Worm (Caenorhabditis elegans): ENCODE results near the gene Y56A3A.7.

Gene Y56A3A.7

ce11 chrIII:11954150-11954549, 7.3 kb upstream of the Y56A3A.7 start:
- no peak for TF ChIP-seq hmg-20 (GFP tag; IDR thresholded peaks at IDR 0.05)
- no peak for TF ChIP-seq ztf-26 (tag; optimal IDR thresholded peaks at IDR 0.05)
- no peak for TF ChIP-seq ets-4 (GFP tag; optimal IDR thresholded peaks at IDR 0.05)
- TF ChIP-seq madf-3 (GFP tag; IDR thresholded peaks at IDR 0.05), result no peak
- TF ChIP-seq aptf-2 (GFP tag; conservative IDR thresholded peaks at IDR 0.05), result no peak
- TF ChIP-seq lin-54 (GFP tag; optimal IDR thresholded peaks at IDR 0.05), result no peak
- no peak for TF ChIP-seq egl-18 (GFP tag; IDR thresholded peaks at IDR 0.05)
- no peak for TF ChIP-seq aptf-3 (GFP tag; IDR thresholded peaks at IDR 0.05)
- TF ChIP-seq ZK185.1 (tag; optimal IDR thresholded peaks at IDR 0.05; ENCODE audit: poor library complexity, severe bottlenecking), result no peak
- no peak for TF ChIP-seq let-607 (tag; optimal IDR thresholded peaks at IDR 0.05)
- TF ChIP-seq F22D6.2 (tag; optimal IDR thresholded peaks at IDR 0.05), result no peak
- no peak for TF ChIP-seq tlf-1 (GFP tag; optimal IDR thresholded peaks at IDR 0.05)
- TF ChIP-seq attf-3 (GFP tag; conservative IDR thresholded peaks at IDR 0.05), result no peak
- no peak for TF ChIP-seq cebp-2 (GFP tag; IDR thresholded peaks at IDR 0.05)

DNA sequence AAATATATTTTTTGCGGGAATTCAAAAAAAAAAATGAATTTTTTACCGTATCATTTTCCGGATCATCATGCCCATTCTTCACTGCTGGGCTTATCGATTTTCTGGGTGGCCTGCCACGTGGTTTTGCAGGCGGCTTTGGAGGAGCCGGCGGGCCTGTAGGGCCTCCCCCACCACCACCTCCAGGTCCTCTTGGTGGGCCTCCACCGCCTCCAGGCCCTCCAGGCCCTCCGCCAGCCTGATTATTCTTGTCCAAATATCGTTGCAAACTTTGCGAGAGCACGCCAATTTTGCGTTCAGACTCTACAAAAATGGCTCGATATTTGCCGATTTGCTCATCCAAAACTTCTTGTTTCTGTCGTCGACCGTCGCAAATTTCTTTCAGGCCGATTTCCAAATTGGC, 4.3 kb upstream of the Y56A3A.7 start:
- no peak for TF ChIP-seq hmg-1.2 (GFP tag; IDR thresholded peaks at IDR 0.05)
- peak; percentile 79; the same call in 1 of the 2 replicates for TF ChIP-seq egrh-3 (GFP tag; IDR thresholded peaks at IDR 0.05)
- no peak for TF ChIP-seq F55B11.4 (tag; optimal IDR thresholded peaks at IDR 0.05; ENCODE audit: borderline replicate concordance, insufficient read depth)
- no peak for TF ChIP-seq die-1 (tag; optimal IDR thresholded peaks at IDR 0.05)
- no peak for TF ChIP-seq C17E4.6 (GFP tag; IDR thresholded peaks at IDR 0.05)
- TF ChIP-seq nfyb-1 (GFP tag; IDR thresholded peaks at IDR 0.05), result 0 out of 2 replicates have a peak, but pooled peaks have one; percentile 21
- 0 out of 2 replicates have a peak, but pooled peaks have one; percentile 54 for TF ChIP-seq F37B4.10 (GFP tag; IDR thresholded peaks at IDR 0.05)
- no peak for TF ChIP-seq unc-130 (GFP tag; optimal IDR thresholded peaks at IDR 0.05)
- TF ChIP-seq hlh-26 (GFP tag; conservative IDR thresholded peaks at IDR 0.05), result no peak
- no peak for TF ChIP-seq tlf-1 (GFP tag; optimal IDR thresholded peaks at IDR 0.05)
- no peak for TF ChIP-seq sdz-38 (tag; optimal IDR thresholded peaks at IDR 0.05)
- no peak for TF ChIP-seq hsf-1 (GFP tag; IDR thresholded peaks at IDR 0.05)
- TF ChIP-seq zfh-2 (GFP tag; conservative IDR thresholded peaks at IDR 0.05), result peak; percentile 84
- TF ChIP-seq cebp-2 (GFP tag; IDR thresholded peaks at IDR 0.05), result 0 out of 2 replicates have a peak, but pooled peaks have one; percentile 60
- TF ChIP-seq ceh-58 (GFP tag; IDR thresholded peaks at IDR 0.05), result no peak

ce11 chrIII:11949276-11949879, 2.6 kb upstream of the Y56A3A.7 start:
- TF ChIP-seq cebp-1 (GFP tag; IDR thresholded peaks at IDR 0.05), result no peak
- TF ChIP-seq cebp-1 (tag; optimal IDR thresholded peaks at IDR 0.05), result peak; percentile 6
- no peak for TF ChIP-seq B0261.1 (tag; optimal IDR thresholded peaks at IDR 0.05)
- no peak for TF ChIP-seq pbrm-1 (GFP tag; IDR thresholded peaks at IDR 0.05)
- no peak for TF ChIP-seq lir-1 (GFP tag; conservative IDR thresholded peaks at IDR 0.05)
- no peak for TF ChIP-seq Y53F4B.3 (GFP tag; IDR thresholded peaks at IDR 0.05)
- TF ChIP-seq ztf-3 (GFP tag; optimal IDR thresholded peaks at IDR 0.05), result no peak
- peak; percentile 10; the same call in 1 of the 2 replicates for TF ChIP-seq F33H1.4 (GFP tag; IDR thresholded peaks at IDR 0.05)
- no peak for TF ChIP-seq F39B2.1 (GFP tag; IDR thresholded peaks at IDR 0.05)
- TF ChIP-seq snpc-4 (GFP tag; optimal IDR thresholded peaks at IDR 0.05), result no peak
- TF ChIP-seq snpc-4 (tag; optimal IDR thresholded peaks at IDR 0.05), result no peak
- peak; percentile 65 for TF ChIP-seq lsl-1 (GFP tag; optimal IDR thresholded peaks at IDR 0.05)
- TF ChIP-seq madf-8 (GFP tag; conservative IDR thresholded peaks at IDR 0.05), result no peak
- TF ChIP-seq mcd-1 (GFP tag; IDR thresholded peaks at IDR 0.05), result no peak
- no peak for TF ChIP-seq gei-17 (GFP tag; optimal IDR thresholded peaks at IDR 0.05)
- peak; percentile 22 for TF ChIP-seq nhr-80 (tag; optimal IDR thresholded peaks at IDR 0.05)
